Worm (Caenorhabditis elegans): Measurements from ENCODE around the gene unc-112.

The unc-112 gene

ce11 chrV:14678298-14678697 lies 18.2 kb downstream of the unc-112 start:
- no peak for TF ChIP-seq unc-62 (GFP tag; optimal IDR thresholded peaks at IDR 0.05)

ce11 chrV:14665728-14666127 lies 30.7 kb downstream of the unc-112 start, which contains the start of gene C47E8.1:
C47E8.1 (plus strand) TSS chrV:14666028.
- TF ChIP-seq unc-62 (GFP tag; optimal IDR thresholded peaks at IDR 0.05): no peak

ce11 chrV:14663006-14663405 lies 33.4 kb downstream of the unc-112 start, which contains the start of gene C47E8.9:
C47E8.9 (plus strand) TSS chrV:14663306.
- no peak for TF ChIP-seq unc-62 (GFP tag; optimal IDR thresholded peaks at IDR 0.05)

ce11 chrV:14660608-14661355 lies 35.7 kb downstream of the unc-112 start, which contains the start of gene srh-17:
srh-17 (plus strand) TSS chrV:14661305.
- no peak for TF ChIP-seq unc-62 (GFP tag; optimal IDR thresholded peaks at IDR 0.05)

ce11 chrV:14659595-14659994 lies 36.9 kb downstream of the unc-112 start:
- TF ChIP-seq unc-62 (GFP tag; optimal IDR thresholded peaks at IDR 0.05): no peak

- no peak for TF ChIP-seq unc-62 (GFP tag; optimal IDR thresholded peaks at IDR 0.05)
Observed at ce11 chrV:14658131-14658530, 38.3 kb downstream of the unc-112 start, which contains the start of gene slc-25A29. slc-25A29 (minus strand) TSS chrV:14658175.

ce11 chrV:14656970-14657369 lies 39.5 kb downstream of the unc-112 start:
- no peak for TF ChIP-seq unc-62 (GFP tag; optimal IDR thresholded peaks at IDR 0.05)

- TF ChIP-seq unc-62 (GFP tag; optimal IDR thresholded peaks at IDR 0.05): no peak
Observed at ce11 chrV:14655689-14656088, 40.8 kb downstream of the unc-112 start.

ce11 chrV:14650631-14651030 lies 45.8 kb downstream of the unc-112 start:
- no peak for TF ChIP-seq unc-62 (GFP tag; optimal IDR thresholded peaks at IDR 0.05)

- no peak for TF ChIP-seq unc-62 (GFP tag; optimal IDR thresholded peaks at IDR 0.05)
Observed at ce11 chrV:14649929-14650328, 46.5 kb downstream of the unc-112 start.

- TF ChIP-seq unc-62 (GFP tag; optimal IDR thresholded peaks at IDR 0.05): no peak
Observed at ce11 chrV:14648825-14649224, 47.6 kb downstream of the unc-112 start.

- TF ChIP-seq unc-62 (GFP tag; optimal IDR thresholded peaks at IDR 0.05): no peak
Observed at ce11 chrV:14645817-14646789, 50.4 kb downstream of the unc-112 start, which contains the start of the genes rfc-1 and pmp-3. rfc-1 (minus strand) TSS chrV:14645979. pmp-3 (plus strand) TSS chrV:14646739.

ce11 chrV:14642016-14642415 lies 54.4 kb downstream of the unc-112 start:
- no peak for TF ChIP-seq unc-62 (GFP tag; optimal IDR thresholded peaks at IDR 0.05)

Measured in whole organism, dauer.